Worm (Caenorhabditis elegans): ENCODE data around the gene mcm-6.

The mcm-6 gene

ce11 chrIII:9757414-9757813 is 36.8 kb upstream of the mcm-6 start, which contains the start of gene vps-53:
vps-53 (minus strand) TSS chrIII:9757514.
- TF ChIP-seq zip-5 (tag; optimal IDR thresholded peaks at IDR 0.05) (no peak), ceh-45 (GFP tag; IDR thresholded peaks at IDR 0.05) (no peak), hlh-8 (tag; optimal IDR thresholded peaks at IDR 0.05) (no peak)

ce11 chrIII:9758848-9759247 is 35.3 kb upstream of the mcm-6 start, which contains the start of gene rmd-1:
rmd-1 (plus strand) TSS chrIII:9759094.
- TF ChIP-seq hlh-15 (tag; optimal IDR thresholded peaks at IDR 0.05) (no peak), pag-3 (tag; optimal IDR thresholded peaks at IDR 0.05; ENCODE audit: borderline replicate concordance) (no peak), ceh-24 (tag; optimal IDR thresholded peaks at IDR 0.05) (no peak), ama-1 (optimal IDR thresholded peaks at IDR 0.05) (no peak), T23F11.4 (GFP tag; optimal IDR thresholded peaks at IDR 0.05) (no peak), sox-2 (GFP tag; IDR thresholded peaks at IDR 0.05) (no peak), ceh-2 (tag; optimal IDR thresholded peaks at IDR 0.05) (no peak), sox-4 (tag; optimal IDR thresholded peaks at IDR 0.05) (no peak)

ce11 chrIII:9760184-9760583 is 34.0 kb upstream of the mcm-6 start:
- TF ChIP-seq hlh-8 (tag; optimal IDR thresholded peaks at IDR 0.05), result no peak
- no peak for TF ChIP-seq pat-9 (tag; optimal IDR thresholded peaks at IDR 0.05)
- TF ChIP-seq fax-1 (tag; optimal IDR thresholded peaks at IDR 0.05), result no peak
- TF ChIP-seq syd-9 (tag; optimal IDR thresholded peaks at IDR 0.05), result no peak
- no peak for TF ChIP-seq ceh-14 (tag; optimal IDR thresholded peaks at IDR 0.05)
- no peak for TF ChIP-seq Y22D7AL.16 (tag; optimal IDR thresholded peaks at IDR 0.05)
- TF ChIP-seq ama-1 (optimal IDR thresholded peaks at IDR 0.05), result no peak

- TF ChIP-seq rnt-1 (tag; optimal IDR thresholded peaks at IDR 0.05) (no peak), unc-42 (tag; optimal IDR thresholded peaks at IDR 0.05) (no peak), ceh-45 (GFP tag; IDR thresholded peaks at IDR 0.05) (no peak), F13H6.1 (tag; optimal IDR thresholded peaks at IDR 0.05) (no peak), unc-55 (GFP tag; optimal IDR thresholded peaks at IDR 0.05) (no peak), sox-4 (tag; optimal IDR thresholded peaks at IDR 0.05) (no peak), ceh-48 (tag; optimal IDR thresholded peaks at IDR 0.05) (no peak), dmd-4 (tag; optimal IDR thresholded peaks at IDR 0.05; ENCODE audit: borderline replicate concordance) (no peak), ttx-3 (tag; optimal IDR thresholded peaks at IDR 0.05) (no peak), unc-3 (GFP tag; conservative IDR thresholded peaks at IDR 0.05) (no peak), unc-3 (tag; optimal IDR thresholded peaks at IDR 0.05) (no peak), Y22D7AL.16 (tag; optimal IDR thresholded peaks at IDR 0.05) (no peak)
Observed at ce11 chrIII:9762093-9762748, 31.9 kb upstream of the mcm-6 start, which contains the start of gene gcc-2. gcc-2 (minus strand) TSS chrIII:9762143.

ce11 chrIII:9764718-9765117 is 29.4 kb upstream of the mcm-6 start:
- no peak for TF ChIP-seq F13H6.1 (tag; optimal IDR thresholded peaks at IDR 0.05)
- no peak for TF ChIP-seq eyg-1 (tag; optimal IDR thresholded peaks at IDR 0.05)
- no peak for TF ChIP-seq ceh-31 (tag; optimal IDR thresholded peaks at IDR 0.05)
- no peak for TF ChIP-seq elt-4 (tag; optimal IDR thresholded peaks at IDR 0.05)
- TF ChIP-seq nhr-232 (tag; optimal IDR thresholded peaks at IDR 0.05), result no peak
- no peak for TF ChIP-seq pat-9 (tag; optimal IDR thresholded peaks at IDR 0.05)
- no peak for TF ChIP-seq tbx-7 (tag; optimal IDR thresholded peaks at IDR 0.05)

ce11 chrIII:9765465-9765900 is 28.7 kb upstream of the mcm-6 start:
- TF ChIP-seq ama-1 (optimal IDR thresholded peaks at IDR 0.05) (peak; percentile 96), unc-86 (tag; optimal IDR thresholded peaks at IDR 0.05) (peak; percentile 52), ceh-31 (tag; optimal IDR thresholded peaks at IDR 0.05) (peak; percentile 88), pqm-1 (tag; optimal IDR thresholded peaks at IDR 0.05) (peak; percentile 57), ets-4 (tag; optimal IDR thresholded peaks at IDR 0.05) (peak; percentile 62), Y22D7AL.16 (tag; optimal IDR thresholded peaks at IDR 0.05) (peak; percentile 51), nhr-232 (tag; optimal IDR thresholded peaks at IDR 0.05) (no peak), tbx-7 (tag; optimal IDR thresholded peaks at IDR 0.05) (peak; percentile 59), ztf-16 (tag; optimal IDR thresholded peaks at IDR 0.05) (peak; percentile 81), dve-1 (tag; optimal IDR thresholded peaks at IDR 0.05) (peak; percentile 90), mec-3 (tag; optimal IDR thresholded peaks at IDR 0.05; ENCODE audit: borderline replicate concordance) (no peak), K09A11.1 (tag; optimal IDR thresholded peaks at IDR 0.05; ENCODE audit: insufficient read depth) (peak; percentile 36), che-1 (tag; optimal IDR thresholded peaks at IDR 0.05) (peak; percentile 56), odd-2 (tag; optimal IDR thresholded peaks at IDR 0.05) (no peak), ceh-48 (tag; optimal IDR thresholded peaks at IDR 0.05) (no peak), elt-2 (tag; optimal IDR thresholded peaks at IDR 0.05) (peak; percentile 78), gmeb-2 (tag; optimal IDR thresholded peaks at IDR 0.05) (peak; percentile 65), ceh-34 (tag; optimal IDR thresholded peaks at IDR 0.05) (peak; percentile 93), ceh-2 (tag; optimal IDR thresholded peaks at IDR 0.05) (peak; percentile 51), T23F11.4 (GFP tag; optimal IDR thresholded peaks at IDR 0.05) (peak; percentile 74)
